Worm (Caenorhabditis elegans): Measurements from ENCODE around the gene mrp-6.
A peak's percentile ranks its signal among the peaks of the same experiment; 100 is the strongest.

The mrp-6 gene

DNA sequence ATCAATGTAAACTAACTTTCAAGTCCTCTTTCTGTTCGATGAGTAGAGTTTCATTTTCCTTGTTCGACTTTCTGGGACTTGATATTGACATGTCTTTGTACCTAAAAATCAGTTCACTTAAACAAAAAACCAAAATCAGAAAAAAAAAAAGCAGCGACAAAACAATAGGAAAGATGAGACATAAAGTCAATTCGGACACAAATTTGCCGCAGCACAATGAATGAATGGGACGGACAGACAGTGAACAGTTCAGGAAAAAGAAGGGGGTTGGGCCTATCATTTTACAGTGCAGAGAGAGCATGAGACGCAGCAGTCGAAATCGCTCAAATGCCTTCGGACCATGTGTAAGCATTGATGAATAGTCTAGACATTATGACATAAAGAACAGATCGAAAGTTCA lies at the start of gene mrp-6:
TSS of gene mrp-6 (minus strand) at position 101 of the 400 bp plus-strand sequence.
- no peak for TF ChIP-seq bed-3 (GFP tag; optimal IDR thresholded peaks at IDR 0.05)
- TF ChIP-seq ceh-43 (GFP tag; optimal IDR thresholded peaks at IDR 0.05), result no peak
- TF ChIP-seq pha-4 (tag; optimal IDR thresholded peaks at IDR 0.05), result no peak
- no peak for TF ChIP-seq unc-120 (tag; optimal IDR thresholded peaks at IDR 0.05; ENCODE audit: poor library complexity, severe bottlenecking)
- TF ChIP-seq cnd-1 (tag; optimal IDR thresholded peaks at IDR 0.05), result no peak
- TF ChIP-seq sem-2 (GFP tag; optimal IDR thresholded peaks at IDR 0.05), result no peak
- TF ChIP-seq hlh-1 (tag; optimal IDR thresholded peaks at IDR 0.05), result no peak
- TF ChIP-seq unc-39 (tag; optimal IDR thresholded peaks at IDR 0.05), result no peak
- TF ChIP-seq flh-1 (GFP tag; optimal IDR thresholded peaks at IDR 0.05), result no peak

DNA sequence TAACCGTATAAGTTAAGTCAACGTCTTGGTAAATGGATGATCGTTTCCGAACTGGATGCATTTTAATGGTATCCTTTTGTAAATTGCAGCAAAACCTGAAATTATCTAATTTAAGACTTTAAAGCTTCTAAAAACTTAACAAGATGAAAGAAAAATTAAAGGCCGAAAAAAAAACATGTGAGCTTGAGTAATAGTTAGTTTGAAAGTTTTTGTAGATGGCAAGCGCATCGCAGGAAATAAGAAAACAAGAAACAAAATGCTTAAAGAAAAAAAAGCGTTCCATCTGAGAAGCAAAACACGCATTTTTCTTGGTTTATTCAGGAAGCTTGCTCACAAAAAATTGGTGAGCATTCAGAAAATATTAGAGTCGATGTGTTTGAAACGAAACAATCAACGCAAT lies 49.2 kb upstream of the mrp-6 start, which contains the start of gene rab-37:
TSS of gene rab-37 (minus strand) at position 101 of the 400 bp plus-strand sequence.
- TF ChIP-seq ces-1 (GFP tag; optimal IDR thresholded peaks at IDR 0.05), result no peak
- TF ChIP-seq bed-3 (GFP tag; optimal IDR thresholded peaks at IDR 0.05), result no peak
- TF ChIP-seq hlh-1 (tag; optimal IDR thresholded peaks at IDR 0.05), result no peak
- no peak for TF ChIP-seq mab-5 (tag; optimal IDR thresholded peaks at IDR 0.05)
- TF ChIP-seq drap-1 (GFP tag; optimal IDR thresholded peaks at IDR 0.05), result no peak
- TF ChIP-seq nhr-2 (tag; optimal IDR thresholded peaks at IDR 0.05), result no peak
- no peak for TF ChIP-seq tbx-8 (GFP tag; optimal IDR thresholded peaks at IDR 0.05)
- TF ChIP-seq pha-4 (tag; optimal IDR thresholded peaks at IDR 0.05), result no peak

DNA sequence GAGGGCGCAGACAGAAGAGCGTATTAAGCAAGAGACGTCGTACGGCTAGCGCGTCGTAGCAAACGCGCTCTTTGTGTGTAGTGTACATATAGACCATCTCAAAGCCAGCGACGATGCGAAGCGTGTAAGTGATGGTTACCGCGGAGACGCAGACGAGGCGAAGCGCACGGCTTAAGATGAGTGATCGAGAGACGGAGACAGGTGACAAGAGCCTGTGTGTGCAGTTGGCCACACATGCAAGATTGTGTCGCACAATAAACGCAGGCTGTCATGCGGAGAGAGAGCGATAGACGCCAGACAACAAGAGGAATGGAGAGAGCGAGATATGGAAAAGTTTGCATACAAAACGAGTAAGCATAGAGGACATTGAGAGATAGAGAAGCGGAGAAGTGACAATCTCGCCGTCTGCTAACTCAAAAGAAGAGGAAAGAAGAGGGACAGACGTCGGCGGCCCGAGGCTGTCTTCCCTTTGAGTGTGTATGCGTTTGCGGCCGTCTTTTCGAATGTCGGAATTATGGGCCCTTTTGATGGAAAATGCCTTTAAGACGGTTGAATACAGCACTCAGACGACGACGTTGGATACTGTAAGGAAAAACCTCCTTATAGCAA lies 36.3 kb upstream of the mrp-6 start:
- TF ChIP-seq ceh-43 (GFP tag; optimal IDR thresholded peaks at IDR 0.05) (no peak), ceh-39 (tag; optimal IDR thresholded peaks at IDR 0.05) (peak; percentile 12), sem-2 (GFP tag; optimal IDR thresholded peaks at IDR 0.05) (no peak), flh-1 (GFP tag; optimal IDR thresholded peaks at IDR 0.05) (no peak), snpc-4 (tag; optimal IDR thresholded peaks at IDR 0.05) (no peak), M03D4.4 (tag; optimal IDR thresholded peaks at IDR 0.05) (no peak), bed-3 (GFP tag; optimal IDR thresholded peaks at IDR 0.05) (no peak), ham-2 (GFP tag; optimal IDR thresholded peaks at IDR 0.05) (peak; percentile 100), ceh-83 (GFP tag; optimal IDR thresholded peaks at IDR 0.05) (no peak), blmp-1 (tag; optimal IDR thresholded peaks at IDR 0.05) (no peak), ces-1 (GFP tag; optimal IDR thresholded peaks at IDR 0.05) (peak; percentile 72), unc-39 (tag; optimal IDR thresholded peaks at IDR 0.05) (no peak), nhr-2 (tag; optimal IDR thresholded peaks at IDR 0.05) (no peak), lin-13 (tag; optimal IDR thresholded peaks at IDR 0.05) (peak; percentile 54), tbx-8 (GFP tag; optimal IDR thresholded peaks at IDR 0.05) (no peak), drap-1 (GFP tag; optimal IDR thresholded peaks at IDR 0.05) (no peak), sptf-1 (tag; optimal IDR thresholded peaks at IDR 0.05) (no peak), unc-62 (GFP tag; optimal IDR thresholded peaks at IDR 0.05) (peak; percentile 32), nhr-28 (tag; optimal IDR thresholded peaks at IDR 0.05) (no peak), mab-5 (tag; optimal IDR thresholded peaks at IDR 0.05) (no peak), mls-2 (tag; optimal IDR thresholded peaks at IDR 0.05) (peak; percentile 32), lsy-2 (tag; optimal IDR thresholded peaks at IDR 0.05) (no peak), unc-120 (tag; optimal IDR thresholded peaks at IDR 0.05; ENCODE audit: poor library complexity, severe bottlenecking) (peak; percentile 61), nhr-12 (tag; optimal IDR thresholded peaks at IDR 0.05) (no peak), nhr-76 (tag; optimal IDR thresholded peaks at IDR 0.05) (no peak), hlh-1 (tag; optimal IDR thresholded peaks at IDR 0.05) (peak; percentile 26), elt-3 (tag; optimal IDR thresholded peaks at IDR 0.05) (no peak), cnd-1 (tag; optimal IDR thresholded peaks at IDR 0.05) (peak; percentile 26), lin-32 (GFP tag; optimal IDR thresholded peaks at IDR 0.05) (no peak), pha-4 (tag; optimal IDR thresholded peaks at IDR 0.05) (peak; percentile 55), zip-8 (tag; optimal IDR thresholded peaks at IDR 0.05) (no peak), mep-1 (tag; optimal IDR thresholded peaks at IDR 0.05) (no peak), elt-1 (tag; optimal IDR thresholded peaks at IDR 0.05; ENCODE audit: borderline replicate concordance, insufficient read depth) (no peak), ztf-11 (tag; optimal IDR thresholded peaks at IDR 0.05) (no peak), nhr-237 (tag; optimal IDR thresholded peaks at IDR 0.05) (no peak)
